Worm (Caenorhabditis elegans) whole organism, young adult: ENCODE results near the gene ZK1037.6.
A peak's percentile ranks its signal among the peaks of the same experiment; 100 is the strongest.

Source experiments
- F23B12.7 ChIP-seq: sonication (generic microtip); optimal IDR thresholded peaks from 2 replicates; lab custom pipeline; 2017; ENCODE audit warnings: missing genetic modification characterization, mild to moderate bottlenecking, missing compliant biosample characterization, antibody characterized with exemption, moderate library complexity; ENCODE audit not compliant: insufficient read depth
- F33H1.4 ChIP-seq: fragments of 200-800 bp; sonication (Bioruptor generic); IDR thresholded peaks from 2 replicates; pipeline ENCODE4 v1.3.6; 2022; ENCODE audit warnings: missing genetic modification reagents, missing genetic modification characterization, missing compliant biosample characterization
- F49E8.2 ChIP-seq: sonication (generic microtip); optimal IDR thresholded peaks from 3 replicates; lab custom pipeline; 2017; ENCODE audit warnings: missing genetic modification characterization, mild to moderate bottlenecking, missing compliant biosample characterization, antibody characterized with exemption, moderate library complexity; ENCODE audit not compliant: insufficient read depth
- F52B5.7 ChIP-seq: sonication (generic microtip); optimal IDR thresholded peaks from 2 replicates; lab custom pipeline; 2016; ENCODE audit warnings: mild to moderate bottlenecking, missing genetic modification characterization, missing compliant biosample characterization
- F57C9.4 ChIP-seq: sonication (generic microtip); optimal IDR thresholded peaks from 2 replicates; lab custom pipeline; 2017; ENCODE audit warnings: mild to moderate bottlenecking, missing genetic modification characterization, missing compliant biosample characterization
- T07F8.4 ChIP-seq: sonication (generic microtip); optimal IDR thresholded peaks from 2 replicates; lab custom pipeline; 2016; ENCODE audit warnings: mild to moderate bottlenecking, missing genetic modification characterization, moderate library complexity, missing compliant biosample characterization
- Y53F4B.3 ChIP-seq: fragments of 200-800 bp; sonication (Bioruptor generic); IDR thresholded peaks from 2 replicates; pipeline ENCODE4 v1.3.6; 2022; ENCODE audit warnings: missing genetic modification reagents, missing genetic modification characterization, missing compliant biosample characterization
- Y95B8A.8 ChIP-seq: fragments of 200-800 bp; sonication (Bioruptor generic); IDR thresholded peaks from 2 replicates; pipeline ENCODE4 v1.3.6; 2022; ENCODE audit warnings: missing genetic modification reagents, missing genetic modification characterization, missing compliant biosample characterization
- ama-1 ChIP-seq, 3 experiments: fragments of 150-350 bp in 1 of 3; sonication (generic microtip) in 2 of 3; optimal IDR thresholded peaks; 2 replicates each; lab custom pipeline; 2014 to 2018; ENCODE audit warnings: missing biosample characterization in 2 of 3, missing genetic modification characterization in 2 of 3, missing genetic modification reagents in 2 of 3
- aptf-2 ChIP-seq: fragments of 200-800 bp; sonication (Bioruptor generic); conservative IDR thresholded peaks from 2 replicates; pipeline ENCODE4 v1.3.6; 2022; ENCODE audit warnings: missing genetic modification reagents, missing genetic modification characterization, missing compliant biosample characterization
- atf-7 ChIP-seq: sonication (generic microtip); optimal IDR thresholded peaks from 2 replicates; lab custom pipeline; 2017; ENCODE audit warnings: mild to moderate bottlenecking, missing genetic modification characterization, missing compliant biosample characterization
- athp-1 ChIP-seq: sonication (generic microtip); optimal IDR thresholded peaks from 2 replicates; lab custom pipeline; 2017; ENCODE audit warnings: mild to moderate bottlenecking, missing genetic modification characterization, missing compliant biosample characterization
- attf-5 ChIP-seq: fragments of 200-800 bp; sonication (Bioruptor generic); optimal IDR thresholded peaks from 2 replicates; lab custom pipeline; 2018; ENCODE audit warnings: mild to moderate bottlenecking, missing genetic modification characterization, missing compliant biosample characterization
- ccch-3 ChIP-seq: fragments of 200-800 bp; sonication (Bioruptor generic); optimal IDR thresholded peaks from 2 replicates; lab custom pipeline; 2018; ENCODE audit warnings: mild to moderate bottlenecking, missing genetic modification characterization, missing compliant biosample characterization
- cebp-1 ChIP-seq, 2 experiments: fragments of 200-800 bp in 1 of 2; sonication (Bioruptor generic) in 1 of 2; sonication (generic microtip) in 1 of 2; IDR thresholded peaks in 1 of 2; optimal IDR thresholded peaks in 1 of 2; 2 replicates each; pipeline versions ENCODE4 v1.3.6 to Lab custom; 2017 to 2022; ENCODE audit warnings: missing compliant biosample characterization in 2 of 2, missing genetic modification characterization in 2 of 2, mild to moderate bottlenecking in 1 of 2, missing genetic modification reagents in 1 of 2, moderate library complexity in 1 of 2
- cebp-2 ChIP-seq: fragments of 200-800 bp; sonication (Bioruptor generic); IDR thresholded peaks from 2 replicates; pipeline ENCODE4 v1.3.6; 2022; ENCODE audit warnings: missing genetic modification characterization, missing compliant biosample characterization
- chd-7 ChIP-seq: sonication (generic microtip); optimal IDR thresholded peaks from 2 replicates; lab custom pipeline; 2016; ENCODE audit warnings: mild to moderate bottlenecking, missing genetic modification characterization, moderate library complexity, missing compliant biosample characterization
- egl-44 ChIP-seq: fragments of 200-800 bp; sonication (Bioruptor generic); IDR thresholded peaks from 2 replicates; pipeline ENCODE4 v1.3.6; 2022; ENCODE audit warnings: missing genetic modification reagents, missing genetic modification characterization, missing compliant biosample characterization
- hmg-1.2 ChIP-seq: fragments of 200-800 bp; sonication (Bioruptor generic); IDR thresholded peaks from 2 replicates; pipeline ENCODE4 v1.3.6; 2022; ENCODE audit warnings: missing genetic modification reagents, missing genetic modification characterization, missing compliant biosample characterization
- let-526 ChIP-seq: fragments of 200-800 bp; sonication (Bioruptor generic); IDR thresholded peaks from 2 replicates; pipeline ENCODE4 v1.3.6; 2022; ENCODE audit warnings: missing genetic modification reagents, missing genetic modification characterization, missing compliant biosample characterization
- lin-26 ChIP-seq: fragments of 200-800 bp; sonication (Bioruptor generic); IDR thresholded peaks from 2 replicates; pipeline ENCODE4 v1.3.6; 2022; ENCODE audit warnings: missing genetic modification reagents, missing genetic modification characterization, missing compliant biosample characterization
- lin-40 ChIP-seq: sonication (generic microtip); optimal IDR thresholded peaks from 2 replicates; lab custom pipeline; 2016; ENCODE audit warnings: missing genetic modification characterization, mild to moderate bottlenecking, missing compliant biosample characterization, missing genotype, missing genetic modification reagents
- lir-1 ChIP-seq: fragments of 200-800 bp; sonication (Bioruptor generic); conservative IDR thresholded peaks from 2 replicates; pipeline ENCODE4 v1.3.6; 2022; ENCODE audit warnings: missing genetic modification reagents, missing genetic modification characterization, missing compliant biosample characterization
- lsl-1 ChIP-seq: fragments of 200-800 bp; sonication (Bioruptor generic); optimal IDR thresholded peaks from 2 replicates; lab custom pipeline; 2018; ENCODE audit warnings: mild to moderate bottlenecking, missing genetic modification characterization, moderate library complexity, missing compliant biosample characterization
- lsy-27 ChIP-seq: sonication (generic microtip); optimal IDR thresholded peaks from 2 replicates; lab custom pipeline; 2017; ENCODE audit warnings: missing genetic modification characterization, mild to moderate bottlenecking, missing compliant biosample characterization, antibody characterized with exemption, missing genotype, borderline replicate concordance; ENCODE audit not compliant: insufficient read depth
- nfya-1 ChIP-seq: sonication (generic microtip); optimal IDR thresholded peaks from 2 replicates; lab custom pipeline; 2017; ENCODE audit warnings: antibody characterized with exemption, missing compliant biosample characterization, missing genetic modification characterization, borderline replicate concordance; ENCODE audit not compliant: insufficient read depth
- nfya-2 ChIP-seq: fragments of 200-800 bp; sonication (Bioruptor generic); IDR thresholded peaks from 2 replicates; pipeline ENCODE4 v1.3.6; 2022; ENCODE audit warnings: missing genetic modification reagents, missing genetic modification characterization, missing compliant biosample characterization
- nhr-80 ChIP-seq: sonication (generic microtip); optimal IDR thresholded peaks from 2 replicates; lab custom pipeline; 2016; ENCODE audit warnings: missing genetic modification characterization, missing compliant biosample characterization
- nhr-90 ChIP-seq: sonication (generic microtip); optimal IDR thresholded peaks from 2 replicates; lab custom pipeline; 2016; ENCODE audit warnings: missing genotype, mild to moderate bottlenecking, missing genetic modification characterization, missing compliant biosample characterization
- rcor-1 ChIP-seq: fragments of 200-800 bp; sonication (Bioruptor generic); IDR thresholded peaks from 2 replicates; pipeline ENCODE4 v1.3.6; 2022; ENCODE audit warnings: missing genetic modification reagents, missing genetic modification characterization, missing compliant biosample characterization
- sea-2 ChIP-seq: fragments of 200-800 bp; sonication (Bioruptor generic); IDR thresholded peaks from 2 replicates; pipeline ENCODE4 v1.3.6; 2022; ENCODE audit warnings: missing genetic modification characterization, missing compliant biosample characterization
- sptf-2 ChIP-seq: fragments of 200-800 bp; sonication (Bioruptor generic); optimal IDR thresholded peaks from 2 replicates; lab custom pipeline; 2018; ENCODE audit warnings: mild to moderate bottlenecking, missing genetic modification characterization, missing compliant biosample characterization
- tlf-1 ChIP-seq: fragments of 200-800 bp; sonication (Bioruptor generic); optimal IDR thresholded peaks from 2 replicates; lab custom pipeline; 2018; ENCODE audit warnings: mild to moderate bottlenecking, missing genetic modification characterization, missing compliant biosample characterization
- unc-62 ChIP-seq: fragments of 150-350 bp; optimal IDR thresholded peaks from 2 replicates; lab custom pipeline; 2014; ENCODE audit warnings: missing biosample characterization, missing genetic modification reagents, missing genetic modification characterization
- zim-3 ChIP-seq: sonication (generic microtip); optimal IDR thresholded peaks from 2 replicates; lab custom pipeline; 2017; ENCODE audit warnings: mild to moderate bottlenecking, missing genetic modification characterization, moderate library complexity, missing compliant biosample characterization
- ztf-18 ChIP-seq: sonication (generic microtip); optimal IDR thresholded peaks from 2 replicates; lab custom pipeline; 2016; ENCODE audit warnings: missing genotype, mild to moderate bottlenecking, missing genetic modification characterization, missing compliant biosample characterization
- ztf-22 ChIP-seq: fragments of 200-800 bp; sonication (Bioruptor generic); optimal IDR thresholded peaks from 2 replicates; lab custom pipeline; 2018; ENCODE audit warnings: mild to moderate bottlenecking, missing genetic modification characterization, moderate library complexity, missing compliant biosample characterization

The ZK1037.6 gene

ce11 chrV:15361412-15361811 lies 33.8 kb upstream of the ZK1037.6 start, which contains the start of gene ech-1.1:
Gene ech-1.1, minus strand, starts transcription at chrV:15361512.
- TF ChIP-seq hmg-1.2 (GFP tag; lab: Robert Waterston, UW): 0 out of 2 replicates have a peak, but pooled peaks have one; percentile 45

ce11 chrV:15354648-15355047 lies 27.1 kb upstream of the ZK1037.6 start, which contains the start of gene C29F3.7:
Gene C29F3.7, plus strand, starts transcription at chrV:15354901.
- peak; percentile 92 for TF ChIP-seq nhr-80 (tag; lab: Kevin White, UChicago)
- TF ChIP-seq ztf-22 (GFP tag; lab: Kevin White, UChicago): peak; percentile 78
- peak; percentile 16; the same call in 1 of the 2 replicates for TF ChIP-seq cebp-1 (GFP tag; IDR thresholded peaks at IDR 0.05; lab: Robert Waterston, UW)
- no peak for TF ChIP-seq cebp-1 (tag; optimal IDR thresholded peaks at IDR 0.05; lab: Kevin White, UChicago)
- no peak for TF ChIP-seq cebp-2 (GFP tag; lab: Robert Waterston, UW)
- peak; percentile 85 for TF ChIP-seq atf-7 (tag; lab: Kevin White, UChicago)
- TF ChIP-seq sptf-2 (GFP tag; lab: Kevin White, UChicago): no peak
- peak; percentile 49 for TF ChIP-seq unc-62 (GFP tag; lab: Kevin White, UChicago)

- no peak for TF ChIP-seq attf-5
- TF ChIP-seq nfya-2: no peak
- TF ChIP-seq lin-40 (tag; lab: Kevin White, UChicago): no peak
- no peak for TF ChIP-seq lsy-27 (tag; lab: Kevin White, UChicago)
- no peak for TF ChIP-seq chd-7 (tag; lab: Kevin White, UChicago)
- no peak for TF ChIP-seq tlf-1
- no peak for TF ChIP-seq lin-26 (GFP tag; lab: Robert Waterston, UW)
- TF ChIP-seq cebp-1 (GFP tag; IDR thresholded peaks at IDR 0.05; lab: Robert Waterston, UW): no peak
- TF ChIP-seq cebp-1 (tag; optimal IDR thresholded peaks at IDR 0.05; lab: Kevin White, UChicago): no peak
- TF ChIP-seq F49E8.2 (tag; lab: Kevin White, UChicago): no peak
- no peak for TF ChIP-seq Y95B8A.8 (GFP tag; lab: Robert Waterston, UW)
- no peak for TF ChIP-seq F57C9.4 (tag; lab: Kevin White, UChicago)
- TF ChIP-seq F23B12.7 (tag; lab: Kevin White, UChicago): no peak
- no peak for TF ChIP-seq T07F8.4 (tag; lab: Kevin White, UChicago)
- no peak for TF ChIP-seq nhr-90 (tag; lab: Kevin White, UChicago)
- no peak for TF ChIP-seq sea-2 (GFP tag; lab: Robert Waterston, UW)
These were observed 24.8 kb upstream of the ZK1037.6 start, which contains the start of gene srx-58 for ce11 chrV:15352376-15352775. Gene srx-58, plus strand, starts transcription at chrV:15352676.

- TF ChIP-seq F52B5.7 (tag; lab: Kevin White, UChicago) (no peak), lsl-1 (no peak), F33H1.4 (GFP tag; lab: Robert Waterston, UW) (no peak), ztf-18 (tag; lab: Kevin White, UChicago) (no peak), egl-44 (GFP tag; lab: Robert Waterston, UW) (no peak), Y53F4B.3 (GFP tag; lab: Robert Waterston, UW) (no peak)
- TF ChIP-seq, all 124 proteins: peak for 0
These were observed 23.0 kb upstream of the ZK1037.6 start, which contains the start of gene clec-231 for ce11 chrV:15350615-15351014. Gene clec-231, minus strand, starts transcription at chrV:15350715.

ce11 chrV:15349044-15349443 lies 21.4 kb upstream of the ZK1037.6 start, which contains the start of gene clec-230:
Gene clec-230, minus strand, starts transcription at chrV:15349144.
- TF ChIP-seq lir-1 (no peak), ama-1 (optimal IDR thresholded peaks at IDR 0.05; lab: Kevin White, UChicago) (no peak), ama-1 (GFP tag; optimal IDR thresholded peaks at IDR 0.05; lab: Kevin White, UChicago) (no peak), aptf-2 (GFP tag; lab: Robert Waterston, UW) (no peak), zim-3 (tag; lab: Kevin White, UChicago) (no peak), nfya-1 (tag; lab: Kevin White, UChicago) (no peak), let-526 (GFP tag; lab: Robert Waterston, UW) (no peak), ccch-3 (GFP tag; lab: Kevin White, UChicago) (no peak), rcor-1 (GFP tag; lab: Robert Waterston, UW) (no peak), athp-1 (no peak), sea-2 (GFP tag; lab: Robert Waterston, UW) (no peak)
